Fruit fly (Drosophila melanogaster) whole organism, embryonic: Measurements from ENCODE around the gene eIF3d1.
A peak's percentile ranks its signal among the peaks of the same experiment; 100 is the strongest.

Experiments used
- CG10543 ChIP-seq: fragments of 200-800 bp; sonication (Bioruptor generic); optimal IDR thresholded peaks from 3 replicates; lab custom pipeline; 2017; ENCODE audit warnings: missing biosample characterization, mild to moderate bottlenecking, missing genetic modification characterization, moderate library complexity
- CG10565 ChIP-seq: fragments of 200-800 bp; sonication (Bioruptor generic); optimal IDR thresholded peaks from 3 replicates; lab custom pipeline; 2016; ENCODE audit warnings: missing biosample characterization, mild to moderate bottlenecking, missing genetic modification characterization
- CG11504 ChIP-seq: fragments of 200-800 bp; sonication (Bioruptor generic); optimal IDR thresholded peaks from 3 replicates; lab custom pipeline; 2019; ENCODE audit warnings: missing biosample characterization, mild to moderate bottlenecking, missing genetic modification characterization, moderate library complexity
- CG11560 ChIP-seq: fragments of 200-800 bp; sonication (Bioruptor generic); IDR thresholded peaks from 3 replicates; pipeline ENCODE4 v1.3.6; 2022; ENCODE audit warnings: missing biosample characterization, missing genetic modification characterization
- CG11696 ChIP-seq: fragments of 200-800 bp; sonication (Bioruptor generic); IDR thresholded peaks from 2 replicates; pipeline ENCODE4 v1.3.6; 2022; ENCODE audit warnings: missing biosample characterization, missing genetic modification characterization
- CG11723 ChIP-seq: fragments of 200-800 bp; sonication (Bioruptor generic); optimal IDR thresholded peaks from 2 replicates; lab custom pipeline; 2017; ENCODE audit warnings: missing biosample characterization, mild to moderate bottlenecking, missing genetic modification characterization
- CG12155 ChIP-seq: fragments of 200-800 bp; sonication (Bioruptor generic); optimal IDR thresholded peaks from 3 replicates; lab custom pipeline; 2016; ENCODE audit warnings: missing biosample characterization, missing genetic modification characterization
- CG13775 ChIP-seq: fragments of 200-800 bp; sonication (Bioruptor generic); optimal IDR thresholded peaks from 3 replicates; lab custom pipeline; 2017; ENCODE audit warnings: missing biosample characterization, mild to moderate bottlenecking, missing genetic modification characterization
- CG14441 ChIP-seq: fragments of 200-800 bp; sonication (Bioruptor generic); IDR thresholded peaks from 2 replicates; pipeline ENCODE4 v1.3.6; 2022; ENCODE audit warnings: missing biosample characterization, missing genetic modification characterization
- CG15696 ChIP-seq: fragments of 200-800 bp; sonication (Bioruptor generic); optimal IDR thresholded peaks from 2 replicates; lab custom pipeline; 2019; ENCODE audit warnings: missing biosample characterization, mild to moderate bottlenecking, missing genetic modification characterization, moderate library complexity
- CG16779 ChIP-seq: fragments of 200-800 bp; sonication (Bioruptor generic); IDR thresholded peaks from 2 replicates; pipeline ENCODE4 v1.3.6; 2022; ENCODE audit warnings: missing biosample characterization, missing genetic modification characterization
- CG4617 ChIP-seq: fragments of 200-800 bp; sonication (Bioruptor generic); optimal IDR thresholded peaks from 3 replicates; lab custom pipeline; 2016; ENCODE audit warnings: missing biosample characterization, missing genetic modification characterization, borderline replicate concordance
- Chrac-16 ChIP-seq: fragments of 200-800 bp; sonication (Bioruptor generic); optimal IDR thresholded peaks from 3 replicates; lab custom pipeline; 2016; ENCODE audit warnings: missing biosample characterization, missing genetic modification characterization
- D ChIP-seq, 2 experiments: fragments of 200-800 bp in 1 of 2; fragments of >200 bp in 1 of 2; sonication (Bioruptor generic) in 1 of 2; optimal IDR thresholded peaks; 2 replicates in 1 of 2; 3 replicates in 1 of 2; lab custom pipeline; 2017; ENCODE audit warnings: mild to moderate bottlenecking in 1 of 2, missing biosample characterization in 1 of 2, missing genetic modification characterization in 1 of 2, missing genetic modification reagents in 1 of 2
- Dll ChIP-seq: fragments of 200-800 bp; sonication (Bioruptor generic); IDR thresholded peaks from 4 replicates; pipeline ENCODE4 v1.3.6; 2022; ENCODE audit warnings: missing biosample characterization, missing genetic modification characterization; ENCODE audit not compliant: partially characterized antibody
- Drgx ChIP-seq: fragments of 200-800 bp; sonication (Bioruptor generic); IDR thresholded peaks from 2 replicates; pipeline ENCODE4 v1.3.6; 2022; ENCODE audit warnings: missing biosample characterization, missing genetic modification characterization
- Gsc ChIP-seq: fragments of 200-800 bp; sonication (Bioruptor generic); IDR thresholded peaks from 2 replicates; pipeline ENCODE4 v1.3.6; 2022; ENCODE audit warnings: missing biosample characterization, missing genetic modification characterization
- Jarid2 ChIP-seq: fragments of 200-800 bp; sonication (Bioruptor generic); optimal IDR thresholded peaks from 3 replicates; lab custom pipeline; 2017; ENCODE audit warnings: mild to moderate bottlenecking, missing biosample characterization, missing genetic modification reagents, missing genetic modification characterization
- Med ChIP-seq: fragments of 200-800 bp; sonication (Bioruptor generic); peaks from one replicate; lab custom pipeline; 2016; ENCODE audit warnings: missing biosample characterization, missing genetic modification characterization, mild to moderate bottlenecking, inconsistent platforms, moderate library complexity
- NFAT ChIP-seq: fragments of 200-800 bp; sonication (Bioruptor generic); IDR thresholded peaks from 2 replicates; pipeline ENCODE4 v1.3.6; 2022; ENCODE audit warnings: missing biosample characterization, missing genetic modification characterization
- Rx ChIP-seq: fragments of 200-800 bp; sonication (Bioruptor generic); IDR thresholded peaks from 2 replicates; pipeline ENCODE4 v1.3.6; 2022; ENCODE audit warnings: missing biosample characterization, missing genetic modification characterization
- Stat92E ChIP-seq, 3 experiments: fragments of >200 bp in 2 of 3; fragments of 200-800 bp in 1 of 3; sonication (Bioruptor generic) in 1 of 3; optimal IDR thresholded peaks; 2 replicates each; lab custom pipeline; 2017 to 2019; ENCODE audit warnings: missing biosample characterization in 3 of 3, missing genetic modification characterization in 3 of 3, mild to moderate bottlenecking in 1 of 3, moderate library complexity in 1 of 3
- YL-1 ChIP-seq: fragments of 200-800 bp; sonication (Bioruptor generic); optimal IDR thresholded peaks from 3 replicates; lab custom pipeline; 2017; ENCODE audit warnings: missing biosample characterization, mild to moderate bottlenecking, missing genetic modification characterization
- ab ChIP-seq: fragments of 200-800 bp; sonication (Bioruptor generic); optimal IDR thresholded peaks from 2 replicates; lab custom pipeline; 2016; ENCODE audit warnings: missing biosample characterization, missing genetic modification characterization
- amos ChIP-seq: fragments of 200-800 bp; sonication (Bioruptor generic); IDR thresholded peaks from 2 replicates; pipeline ENCODE4 v1.3.6; 2022; ENCODE audit warnings: missing biosample characterization, missing genetic modification characterization; ENCODE audit not compliant: partially characterized antibody
- br ChIP-seq: fragments of >200 bp; optimal IDR thresholded peaks from 2 replicates; lab custom pipeline; 2017
- fu2 ChIP-seq: fragments of 200-800 bp; sonication (Bioruptor generic); optimal IDR thresholded peaks from 2 replicates; lab custom pipeline; 2016; ENCODE audit warnings: missing biosample characterization, missing genetic modification characterization
- grn ChIP-seq: fragments of 200-800 bp; sonication (Bioruptor generic); optimal IDR thresholded peaks from 3 replicates; lab custom pipeline; 2017; ENCODE audit warnings: missing biosample characterization, missing genetic modification characterization
- hbn ChIP-seq: fragments of 200-800 bp; sonication (Bioruptor generic); IDR thresholded peaks from 2 replicates; pipeline ENCODE4 v1.3.6; 2022; ENCODE audit warnings: missing biosample characterization, missing genetic modification characterization; ENCODE audit not compliant: partially characterized antibody
- her ChIP-seq: fragments of 200-800 bp; sonication (Bioruptor generic); optimal IDR thresholded peaks from 2 replicates; lab custom pipeline; 2016; ENCODE audit warnings: missing biosample characterization, missing genetic modification characterization
- kah ChIP-seq: fragments of 200-800 bp; sonication (Bioruptor generic); optimal IDR thresholded peaks from 2 replicates; lab custom pipeline; 2018; ENCODE audit warnings: missing biosample characterization, mild to moderate bottlenecking, missing genetic modification characterization
- mam ChIP-seq: fragments of 200-800 bp; sonication (Bioruptor generic); optimal IDR thresholded peaks from 3 replicates; lab custom pipeline; 2016; ENCODE audit warnings: missing biosample characterization, missing genetic modification characterization
- nom ChIP-seq: fragments of 200-800 bp; sonication (Bioruptor generic); optimal IDR thresholded peaks from 2 replicates; lab custom pipeline; 2017; ENCODE audit warnings: missing biosample characterization, missing genetic modification characterization, mild to moderate bottlenecking, moderate library complexity, missing genetic modification reagents
- odd ChIP-seq: fragments of 200-800 bp; sonication (Bioruptor generic); optimal IDR thresholded peaks from 2 replicates; lab custom pipeline; 2017; ENCODE audit warnings: missing biosample characterization, mild to moderate bottlenecking, missing genetic modification characterization
- scrt ChIP-seq: fragments of 200-800 bp; sonication (Bioruptor generic); optimal IDR thresholded peaks from 2 replicates; lab custom pipeline; 2018; ENCODE audit warnings: missing biosample characterization, mild to moderate bottlenecking, missing genetic modification characterization, moderate library complexity
- trem ChIP-seq: fragments of 200-800 bp; optimal IDR thresholded peaks from 3 replicates; lab custom pipeline; 2019; ENCODE audit warnings: missing biosample characterization, mild to moderate bottlenecking, missing genetic modification characterization, moderate library complexity
- vfl ChIP-seq: fragments of 200-800 bp; sonication (Bioruptor generic); optimal IDR thresholded peaks from 2 replicates; lab custom pipeline; 2016; ENCODE audit warnings: missing biosample characterization, missing genetic modification characterization

Gene eIF3d1

dm6 chr3R:23729632-23730471, 50.0 kb downstream of the eIF3d1 start (continued):
- no peak for TF ChIP-seq Rx
- TF ChIP-seq amos: peak; percentile 72; the same call in 1 of the 2 replicates
- TF ChIP-seq fu2 (GFP tag; lab: Kevin White, UChicago): no peak
- no peak for TF ChIP-seq CG4617 (GFP tag; lab: Kevin White, UChicago)
- TF ChIP-seq odd (GFP tag; lab: Kevin White, UChicago): no peak
- TF ChIP-seq CG11723 (GFP tag; lab: Kevin White, UChicago): no peak
- peak in 2 of 3 experiments; percentile 65 to 92 for TF ChIP-seq Stat92E (GFP tag; optimal IDR thresholded peaks at IDR 0.05; lab: Kevin White, UChicago)
- TF ChIP-seq CG11560 (tag; lab: Robert Waterston, UW): no peak
- TF ChIP-seq nom (GFP tag; lab: Kevin White, UChicago): peak; percentile 61
- no peak for TF ChIP-seq ab (GFP tag; lab: Kevin White, UChicago)
- no peak for TF ChIP-seq CG12155
- TF ChIP-seq CG15696 (tag; lab: Kevin White, UChicago): no peak
- TF ChIP-seq NFAT (GFP tag; lab: Robert Waterston, UW): 0 out of 2 replicates have a peak, but pooled peaks have one; percentile 11
- TF ChIP-seq CG11504 (tag; lab: Kevin White, UChicago): peak; percentile 6
- TF ChIP-seq CG16779 (GFP tag; lab: Robert Waterston, UW): no peak
- TF ChIP-seq D (optimal IDR thresholded peaks at IDR 0.05; lab: Kevin White, UChicago): no peak
- no peak for TF ChIP-seq D (GFP tag; optimal IDR thresholded peaks at IDR 0.05; lab: Kevin White, UChicago)
- TF ChIP-seq YL-1 (GFP tag; lab: Kevin White, UChicago): peak; percentile 26
- no peak for TF ChIP-seq vfl (GFP tag; lab: Kevin White, UChicago)
- no peak for TF ChIP-seq scrt (GFP tag; lab: Kevin White, UChicago)
- no peak for TF ChIP-seq CG10565 (GFP tag; lab: Kevin White, UChicago)
- TF ChIP-seq Chrac-16 (GFP tag; lab: Kevin White, UChicago): no peak
- TF ChIP-seq Jarid2 (GFP tag; lab: Kevin White, UChicago): no peak
- TF ChIP-seq grn (GFP tag; lab: Kevin White, UChicago): peak; percentile 50
- TF ChIP-seq Gsc: no peak
- no peak for TF ChIP-seq CG14441
- TF ChIP-seq mam (GFP tag; lab: Kevin White, UChicago): no peak
- TF ChIP-seq CG13775 (GFP tag; lab: Kevin White, UChicago): no peak
- TF ChIP-seq CG10543 (GFP tag; lab: Kevin White, UChicago): no peak
- no peak for TF ChIP-seq br
- no peak for TF ChIP-seq her
- TF ChIP-seq trem (tag; lab: Kevin White, UChicago): no peak

- peak; percentile 53 for TF ChIP-seq Med (GFP tag; lab: Kevin White, UChicago)
- TF ChIP-seq Drgx: 0 out of 2 replicates have a peak, but pooled peaks have one; percentile 3
- TF ChIP-seq CG11696: no peak
- no peak for TF ChIP-seq Chrac-16 (GFP tag; lab: Kevin White, UChicago)
- TF ChIP-seq kah (GFP tag; lab: Kevin White, UChicago): peak; percentile 63
- TF ChIP-seq Dll: 0 out of 4 replicates have a peak, but pooled peaks have one; percentile 1
- TF ChIP-seq hbn: 0 out of 2 replicates have a peak, but pooled peaks have one; percentile 3
Measured at dm6 chr3R:23730472-23730801, 50.6 kb downstream of the eIF3d1 start.
